Worm (Caenorhabditis elegans) whole organism, mixed stage, embryonic: ENCODE data around the gene F07G11.3.

Experiments used
- ceh-83 ChIP-seq: fragments of 200-800 bp; sonication (Bioruptor generic); optimal IDR thresholded peaks from 2 replicates; lab custom pipeline; 2018; ENCODE audit warnings: mild to moderate bottlenecking, missing genetic modification characterization, missing compliant biosample characterization
- ces-1 ChIP-seq: fragments of 150-350 bp; optimal IDR thresholded peaks from 2 replicates; lab custom pipeline; 2014; ENCODE audit warnings: missing biosample characterization, missing genetic modification reagents, missing genetic modification characterization
- flh-1 ChIP-seq: fragments of 200-800 bp; sonication (Bioruptor generic); optimal IDR thresholded peaks from 2 replicates; lab custom pipeline; 2018; ENCODE audit warnings: mild to moderate bottlenecking, missing genetic modification characterization, moderate library complexity, missing compliant biosample characterization
- mab-5 ChIP-seq: fragments of 150-350 bp; optimal IDR thresholded peaks from 2 replicates; lab custom pipeline; 2014; ENCODE audit warnings: missing biosample characterization, missing genetic modification characterization
- mep-1 ChIP-seq: fragments of 150-350 bp; optimal IDR thresholded peaks from 2 replicates; lab custom pipeline; 2017; ENCODE audit warnings: missing biosample characterization, missing genetic modification reagents, missing genetic modification characterization, inconsistent platforms
- nhr-12 ChIP-seq: fragments of 150-350 bp; optimal IDR thresholded peaks from 2 replicates; lab custom pipeline; 2014; ENCODE audit warnings: missing biosample characterization, missing genetic modification characterization
- sptf-1 ChIP-seq: sonication (generic microtip); optimal IDR thresholded peaks from 2 replicates; lab custom pipeline; 2017; ENCODE audit warnings: mild to moderate bottlenecking, missing genetic modification characterization, moderate library complexity, missing compliant biosample characterization
- unc-62 ChIP-seq: fragments of 150-350 bp; optimal IDR thresholded peaks from 2 replicates; lab custom pipeline; 2014; ENCODE audit warnings: missing biosample characterization, missing genetic modification reagents, missing genetic modification characterization
- ztf-11 ChIP-seq: fragments of 150-350 bp; optimal IDR thresholded peaks from 2 replicates; lab custom pipeline; 2014; ENCODE audit warnings: missing biosample characterization, missing genetic modification characterization

ce11 chrV:7264042-7264441 lies 34.5 kb upstream of the F07G11.3 start, which contains the start of gene C13A2.9:
- TF ChIP-seq ces-1 (GFP tag; lab: Kevin White, UChicago): no peak
- no peak for TF ChIP-seq ceh-83 (GFP tag; lab: Kevin White, UChicago)
- no peak for TF ChIP-seq nhr-12 (tag; lab: Kevin White, UChicago)
- TF ChIP-seq mep-1: no peak
- no peak for TF ChIP-seq unc-62 (GFP tag; lab: Kevin White, UChicago)
- no peak for TF ChIP-seq ztf-11 (tag; lab: Kevin White, UChicago)
- no peak for TF ChIP-seq sptf-1 (tag; lab: Kevin White, UChicago)
- no peak for TF ChIP-seq flh-1 (GFP tag; lab: Kevin White, UChicago)
- TF ChIP-seq mab-5: no peak
